Worm (Caenorhabditis elegans): ENCODE data around the gene srx-18.

DNA sequence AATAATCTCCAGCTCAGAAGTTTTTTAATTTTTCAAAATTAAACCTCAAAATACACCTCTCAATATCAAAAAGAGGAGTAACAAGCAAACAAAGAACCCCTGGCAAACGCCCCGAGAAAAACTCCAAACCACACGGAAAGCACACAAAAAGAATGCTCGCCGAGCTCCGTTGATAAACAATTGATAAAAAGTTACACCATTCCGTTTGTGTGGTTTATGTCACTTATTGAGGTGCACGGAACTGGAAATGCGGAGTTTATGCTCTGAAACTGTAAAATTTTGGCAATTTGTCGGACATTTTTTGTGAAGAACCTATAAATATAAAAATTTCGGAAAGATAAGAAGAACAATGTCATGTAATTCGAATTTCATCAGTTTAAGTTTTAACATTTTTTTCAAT, 46.3 kb downstream of the srx-18 start:
- TF ChIP-seq F44E2.7 (GFP tag; IDR thresholded peaks at IDR 0.05) (no peak), nhr-77 (tag; optimal IDR thresholded peaks at IDR 0.05) (peak; percentile 41)

Measured in whole organism, L4 larva.